4 worm cellular contexts compared by ENCODE assay signal in the genomic region with DNA sequence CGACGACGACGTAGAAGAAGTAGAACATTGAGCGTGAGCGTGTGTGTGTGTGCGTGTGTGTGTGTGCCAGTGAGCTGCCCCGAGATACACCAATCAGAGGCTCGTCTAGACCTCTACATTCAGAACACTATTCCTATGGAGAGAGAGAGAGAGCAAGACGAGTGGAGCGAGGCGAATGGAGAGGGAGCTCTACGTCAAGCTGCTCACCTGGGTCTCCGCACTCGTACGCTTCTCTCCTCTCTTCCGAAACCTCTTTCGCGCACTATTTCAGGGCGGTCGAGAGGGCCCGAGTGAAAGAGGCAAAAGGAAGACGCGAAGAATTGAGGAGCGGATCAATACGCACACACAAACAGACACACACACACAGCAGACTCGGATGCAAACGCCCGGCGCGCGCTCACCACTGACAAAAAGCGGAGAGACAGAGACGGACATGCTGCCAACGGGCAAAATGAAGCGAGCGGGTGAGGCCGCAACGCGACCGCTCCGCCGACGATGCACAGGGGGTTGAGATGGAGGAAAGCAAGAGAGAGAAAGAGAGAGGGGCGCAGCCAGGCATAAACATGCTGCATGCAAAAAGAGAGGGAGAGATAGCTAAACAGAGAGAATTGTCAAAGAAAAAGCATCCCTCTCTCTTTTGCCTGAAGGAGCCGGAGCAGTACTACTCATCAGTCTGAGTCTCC.
TF ChIP-seq lines count a peak whose summit lies in the region.

No protein-coding gene starts in this region.

TF ChIP-seq in whole organism, L2 larva, 48 proteins besides CTCF, POLR2A, EP300 and RAD21 (continues in another document):
- peak; percentile 65 for TF ChIP-seq sma-9 (GFP tag; optimal IDR thresholded peaks at IDR 0.05; lab: Kevin White, UChicago)
- TF ChIP-seq sma-9 (tag; optimal IDR thresholded peaks at IDR 0.05; lab: Kevin White, UChicago), result no peak
- TF ChIP-seq lsy-2 (tag; optimal IDR thresholded peaks at IDR 0.05; lab: Kevin White, UChicago), result peak; percentile 40 to 75
- TF ChIP-seq nhr-10 (tag; optimal IDR thresholded peaks at IDR 0.05; lab: Kevin White, UChicago), result no peak
- no peak for TF ChIP-seq blmp-1 (tag; optimal IDR thresholded peaks at IDR 0.05; lab: Kevin White, UChicago; ENCODE audit: insufficient read depth)
- no peak for TF ChIP-seq R02D3.7 (tag; optimal IDR thresholded peaks at IDR 0.05; lab: Kevin White, UChicago)
- no peak for TF ChIP-seq unc-62 (GFP tag; optimal IDR thresholded peaks at IDR 0.05; lab: Kevin White, UChicago)
- TF ChIP-seq unc-55 (GFP tag; optimal IDR thresholded peaks at IDR 0.05; lab: Kevin White, UChicago), result peak; percentile 80
- no peak for TF ChIP-seq aly-2 (tag; optimal IDR thresholded peaks at IDR 0.05; lab: Kevin White, UChicago)
- TF ChIP-seq unc-39 (tag; optimal IDR thresholded peaks at IDR 0.05; lab: Kevin White, UChicago), result no peak
- TF ChIP-seq lin-39 (tag; optimal IDR thresholded peaks at IDR 0.05; lab: Kevin White, UChicago), result peak; percentile 73
- TF ChIP-seq snpc-4 (tag; optimal IDR thresholded peaks at IDR 0.05; lab: Kevin White, UChicago), result no peak
- no peak for TF ChIP-seq lin-11 (tag; optimal IDR thresholded peaks at IDR 0.05; lab: Kevin White, UChicago)
- peak; percentile 44 for TF ChIP-seq Y55F3AM.14 (GFP tag; optimal IDR thresholded peaks at IDR 0.05; lab: Kevin White, UChicago)
- TF ChIP-seq nhr-237 (tag; optimal IDR thresholded peaks at IDR 0.05; lab: Kevin White, UChicago), result no peak
- no peak for TF ChIP-seq elt-3 (tag; optimal IDR thresholded peaks at IDR 0.05; lab: Kevin White, UChicago)
- peak; percentile 81 for TF ChIP-seq zag-1 (tag; optimal IDR thresholded peaks at IDR 0.05; lab: Kevin White, UChicago)
- peak; percentile 7 for TF ChIP-seq ZK546.5 (tag; optimal IDR thresholded peaks at IDR 0.05; lab: Kevin White, UChicago)
- peak; percentile 4 for TF ChIP-seq sem-4 (tag; optimal IDR thresholded peaks at IDR 0.05; lab: Kevin White, UChicago)
- TF ChIP-seq ama-1 (optimal IDR thresholded peaks at IDR 0.05; lab: Kevin White, UChicago), result no peak
- peak; percentile 65 for TF ChIP-seq sma-3 (GFP tag; optimal IDR thresholded peaks at IDR 0.05; lab: Kevin White, UChicago)

TF ChIP-seq in whole organism, L4 larva, 104 proteins besides CTCF, POLR2A, EP300 and RAD21 (continues in another document):
- TF ChIP-seq aha-1 (tag; lab: Kevin White, UChicago) (peak; percentile 96), F26F4.8 (GFP tag; conservative IDR thresholded peaks at IDR 0.05; lab: Robert Waterston, UW) (no peak), set-16 (GFP tag; IDR thresholded peaks at IDR 0.05; lab: Robert Waterston, UW) (peak; percentile 100), egl-27 (tag; optimal IDR thresholded peaks at IDR 0.05; lab: Kevin White, UChicago) (no peak), vab-7 (GFP tag; IDR thresholded peaks at IDR 0.05; lab: Robert Waterston, UW) (no peak), ZK546.5 (tag; optimal IDR thresholded peaks at IDR 0.05; lab: Kevin White, UChicago) (peak in 1 of 2 experiments; percentile 50), lin-13 (GFP tag; optimal IDR thresholded peaks at IDR 0.05; lab: Kevin White, UChicago) (peak; percentile 51), lim-7 (GFP tag; IDR thresholded peaks at IDR 0.05; lab: Robert Waterston, UW) (no peak), nhr-77 (tag; optimal IDR thresholded peaks at IDR 0.05; lab: Kevin White, UChicago) (peak; percentile 3), dmd-8 (GFP tag; IDR thresholded peaks at IDR 0.05; lab: Robert Waterston, UW) (no peak), hmg-1.1 (GFP tag; IDR thresholded peaks at IDR 0.05; lab: Robert Waterston, UW) (peak; percentile 84), nhr-6 (tag; optimal IDR thresholded peaks at IDR 0.05; lab: Kevin White, UChicago) (peak; percentile 68), nhr-237 (tag; optimal IDR thresholded peaks at IDR 0.05; lab: Kevin White, UChicago) (no peak), skn-1 (tag; optimal IDR thresholded peaks at IDR 0.05; lab: Kevin White, UChicago) (no peak), snpc-1.2 (GFP tag; IDR thresholded peaks at IDR 0.05; lab: Robert Waterston, UW) (0 out of 2 replicates have a peak, but pooled peaks have one; percentile 49), hlh-30 (tag; optimal IDR thresholded peaks at IDR 0.05; lab: Kevin White, UChicago; ENCODE audit: insufficient read depth) (peak; percentile 78), spr-1 (tag; optimal IDR thresholded peaks at IDR 0.05; lab: Kevin White, UChicago) (peak; percentile 88), unc-62 (GFP tag; optimal IDR thresholded peaks at IDR 0.05 in 1 of 2; lab: Kevin White, UChicago) (peak in 1 of 2 experiments; percentile 98), unc-62 (tag; optimal IDR thresholded peaks at IDR 0.05; lab: Kevin White, UChicago) (no peak), lin-15B (tag; optimal IDR thresholded peaks at IDR 0.05; lab: Kevin White, UChicago) (peak; percentile 6), dmd-9 (GFP tag; IDR thresholded peaks at IDR 0.05; lab: Robert Waterston, UW) (no peak), pqm-1 (tag; optimal IDR thresholded peaks at IDR 0.05; lab: Kevin White, UChicago) (peak; percentile 10)

TF ChIP-seq in whole organism, late embryonic, 69 proteins besides CTCF, POLR2A, EP300 and RAD21 (continues in another document):
- no peak for TF ChIP-seq nhr-11 (tag; optimal IDR thresholded peaks at IDR 0.05; lab: Kevin White, UChicago)
- TF ChIP-seq tbx-7 (tag; optimal IDR thresholded peaks at IDR 0.05; lab: Kevin White, UChicago), result peak; percentile 18
- TF ChIP-seq eyg-1 (tag; optimal IDR thresholded peaks at IDR 0.05; lab: Kevin White, UChicago), result peak; percentile 37
- peak; percentile 53 for TF ChIP-seq ceh-22 (tag; optimal IDR thresholded peaks at IDR 0.05; lab: Kevin White, UChicago)
- TF ChIP-seq rnt-1 (tag; optimal IDR thresholded peaks at IDR 0.05; lab: Kevin White, UChicago), result peak; percentile 89
- peak; percentile 20 for TF ChIP-seq ahr-1 (tag; optimal IDR thresholded peaks at IDR 0.05; lab: Kevin White, UChicago)
- peak; percentile 89 for TF ChIP-seq ref-2 (tag; optimal IDR thresholded peaks at IDR 0.05; lab: Kevin White, UChicago)
- peak; percentile 99 for TF ChIP-seq nfya-1 (tag; optimal IDR thresholded peaks at IDR 0.05; lab: Kevin White, UChicago)
- TF ChIP-seq ceh-18 (tag; optimal IDR thresholded peaks at IDR 0.05; lab: Kevin White, UChicago), result peak; percentile 99
- no peak for TF ChIP-seq pax-1 (tag; optimal IDR thresholded peaks at IDR 0.05; lab: Kevin White, UChicago)
- TF ChIP-seq sox-2 (GFP tag; IDR thresholded peaks at IDR 0.05; lab: Robert Waterston, UW), result peak; percentile 1; the same call in 1 of the 2 replicates
- peak; percentile 25 for TF ChIP-seq ceh-6 (GFP tag; optimal IDR thresholded peaks at IDR 0.05; lab: Kevin White, UChicago)
- TF ChIP-seq unc-42 (tag; optimal IDR thresholded peaks at IDR 0.05; lab: Kevin White, UChicago), result peak; percentile 84
- TF ChIP-seq K09A11.1 (tag; optimal IDR thresholded peaks at IDR 0.05; lab: Kevin White, UChicago; ENCODE audit: insufficient read depth), result no peak
- TF ChIP-seq nhr-232 (tag; optimal IDR thresholded peaks at IDR 0.05; lab: Kevin White, UChicago), result no peak
- TF ChIP-seq ztf-16 (tag; optimal IDR thresholded peaks at IDR 0.05; lab: Kevin White, UChicago), result peak; percentile 55
- TF ChIP-seq sox-4 (tag; optimal IDR thresholded peaks at IDR 0.05; lab: Kevin White, UChicago), result no peak
- TF ChIP-seq lim-6 (tag; optimal IDR thresholded peaks at IDR 0.05; lab: Kevin White, UChicago), result peak; percentile 13
- no peak for TF ChIP-seq ama-1 (optimal IDR thresholded peaks at IDR 0.05; lab: Kevin White, UChicago)
- TF ChIP-seq pat-9 (tag; optimal IDR thresholded peaks at IDR 0.05; lab: Kevin White, UChicago), result no peak
- TF ChIP-seq C38D4.7 (GFP tag; optimal IDR thresholded peaks at IDR 0.05; lab: Kevin White, UChicago), result no peak
- TF ChIP-seq ttx-3 (tag; optimal IDR thresholded peaks at IDR 0.05; lab: Kevin White, UChicago), result no peak
- TF ChIP-seq hlh-6 (tag; optimal IDR thresholded peaks at IDR 0.05; lab: Kevin White, UChicago), result no peak
- peak; percentile 28 for TF ChIP-seq pqm-1 (tag; optimal IDR thresholded peaks at IDR 0.05; lab: Kevin White, UChicago)

TF ChIP-seq in whole organism, mixed stage, embryonic, 35 proteins besides CTCF, POLR2A, EP300 and RAD21 (continues in another document):
- TF ChIP-seq lin-13 (tag; optimal IDR thresholded peaks at IDR 0.05; lab: Kevin White, UChicago) (peak; percentile 54), mls-2 (tag; optimal IDR thresholded peaks at IDR 0.05; lab: Kevin White, UChicago) (peak; percentile 65), lsy-2 (tag; optimal IDR thresholded peaks at IDR 0.05; lab: Kevin White, UChicago) (peak; percentile 67), mep-1 (tag; optimal IDR thresholded peaks at IDR 0.05; lab: Kevin White, UChicago) (peak; percentile 65), pha-4 (tag; optimal IDR thresholded peaks at IDR 0.05; lab: Kevin White, UChicago) (peak; percentile 74), ceh-39 (tag; optimal IDR thresholded peaks at IDR 0.05; lab: Kevin White, UChicago) (peak; percentile 31), bed-3 (GFP tag; optimal IDR thresholded peaks at IDR 0.05; lab: Kevin White, UChicago) (no peak), cnd-1 (tag; optimal IDR thresholded peaks at IDR 0.05; lab: Kevin White, UChicago) (peak; percentile 29), mab-5 (tag; optimal IDR thresholded peaks at IDR 0.05; lab: Kevin White, UChicago) (no peak), snpc-4 (tag; optimal IDR thresholded peaks at IDR 0.05; lab: Kevin White, UChicago) (no peak), ham-2 (GFP tag; optimal IDR thresholded peaks at IDR 0.05; lab: Kevin White, UChicago) (peak; percentile 99), nhr-2 (tag; optimal IDR thresholded peaks at IDR 0.05; lab: Kevin White, UChicago) (peak; percentile 22), M03D4.4 (tag; optimal IDR thresholded peaks at IDR 0.05; lab: Kevin White, UChicago) (peak; percentile 83), sptf-1 (tag; optimal IDR thresholded peaks at IDR 0.05; lab: Kevin White, UChicago) (peak; percentile 58), nhr-28 (tag; optimal IDR thresholded peaks at IDR 0.05; lab: Kevin White, UChicago) (no peak), ztf-11 (tag; optimal IDR thresholded peaks at IDR 0.05; lab: Kevin White, UChicago) (no peak), unc-120 (tag; optimal IDR thresholded peaks at IDR 0.05; lab: Kevin White, UChicago; ENCODE audit: poor library complexity, severe bottlenecking) (peak; percentile 99), ces-1 (GFP tag; optimal IDR thresholded peaks at IDR 0.05; lab: Kevin White, UChicago) (peak; percentile 42), blmp-1 (tag; optimal IDR thresholded peaks at IDR 0.05; lab: Kevin White, UChicago) (no peak), elt-1 (tag; optimal IDR thresholded peaks at IDR 0.05; lab: Kevin White, UChicago; ENCODE audit: borderline replicate concordance, insufficient read depth) (no peak), zip-8 (tag; optimal IDR thresholded peaks at IDR 0.05; lab: Kevin White, UChicago) (no peak), unc-62 (GFP tag; optimal IDR thresholded peaks at IDR 0.05; lab: Kevin White, UChicago) (peak; percentile 71), flh-1 (GFP tag; optimal IDR thresholded peaks at IDR 0.05; lab: Kevin White, UChicago) (peak; percentile 32), drap-1 (GFP tag; optimal IDR thresholded peaks at IDR 0.05; lab: Kevin White, UChicago) (peak; percentile 78), nhr-237 (tag; optimal IDR thresholded peaks at IDR 0.05; lab: Kevin White, UChicago) (peak; percentile 35), tbx-8 (GFP tag; optimal IDR thresholded peaks at IDR 0.05; lab: Kevin White, UChicago) (peak; percentile 51)
